Comparison of ENCODE assay signal across 2 worm cellular contexts in genomic region chrIV:14586759-14587158, ce11.
TF ChIP-seq lines count a peak whose summit lies in the region.

No protein-coding gene starts in this region.

TF ChIP-seq in whole organism, L4 larva, 104 proteins besides CTCF, POLR2A, EP300 and RAD21:
- peak; percentile 76 for TF ChIP-seq snpc-1.2 (GFP tag; IDR thresholded peaks at IDR 0.05; lab: Robert Waterston, UW)
- no peak for TF ChIP-seq zip-11 (GFP tag; IDR thresholded peaks at IDR 0.05; lab: Robert Waterston, UW)

TF ChIP-seq in whole organism, young adult, 124 proteins besides CTCF, POLR2A, EP300 and RAD21:
- TF ChIP-seq sea-2 (GFP tag; IDR thresholded peaks at IDR 0.05; lab: Robert Waterston, UW) (no peak), snpc-1.1 (tag; optimal IDR thresholded peaks at IDR 0.05; lab: Kevin White, UChicago; ENCODE audit: insufficient read depth) (peak; percentile 5), snpc-4 (GFP tag; optimal IDR thresholded peaks at IDR 0.05; lab: Kevin White, UChicago) (peak; percentile 64), snpc-4 (tag; optimal IDR thresholded peaks at IDR 0.05; lab: Kevin White, UChicago) (peak in 2 of 4 experiments; percentile 70 to 84), attf-6 (GFP tag; IDR thresholded peaks at IDR 0.05; lab: Robert Waterston, UW) (peak; percentile 71)
TF ChIP-seq in whole organism, young adult: peak in this region for 3.

Comparison
In these comparisons a context has a peak if more than half of its experiments do, and no peak if none do; other contexts are left out.
1. Of the 7 proteins assayed by ChIP-seq in both whole organism, young adult and whole organism, L4 larva: peak only in whole organism, young adult: snpc-4; only in whole organism, L4 larva: none; in both: none; in neither: 6.